Worm (Caenorhabditis elegans): ENCODE data around the gene K03A1.4.

K03A1.4 gene

ce11 chrX:7298652-7299051 is at the start of gene K03A1.4:
TSS of gene K03A1.4 (minus strand) at chrX:7298752.
- TF ChIP-seq elt-1 (tag; optimal IDR thresholded peaks at IDR 0.05; ENCODE audit: borderline replicate concordance, insufficient read depth) (no peak), mab-5 (tag; optimal IDR thresholded peaks at IDR 0.05) (no peak), ceh-43 (GFP tag; optimal IDR thresholded peaks at IDR 0.05) (no peak), M03D4.4 (tag; optimal IDR thresholded peaks at IDR 0.05) (no peak), nhr-28 (tag; optimal IDR thresholded peaks at IDR 0.05) (no peak), unc-39 (tag; optimal IDR thresholded peaks at IDR 0.05) (no peak), flh-1 (GFP tag; optimal IDR thresholded peaks at IDR 0.05) (no peak), ztf-11 (tag; optimal IDR thresholded peaks at IDR 0.05) (no peak), zip-8 (tag; optimal IDR thresholded peaks at IDR 0.05) (no peak), snpc-4 (tag; optimal IDR thresholded peaks at IDR 0.05) (no peak), sptf-1 (tag; optimal IDR thresholded peaks at IDR 0.05) (no peak), mep-1 (tag; optimal IDR thresholded peaks at IDR 0.05) (no peak), ceh-39 (tag; optimal IDR thresholded peaks at IDR 0.05) (no peak), tbx-8 (GFP tag; optimal IDR thresholded peaks at IDR 0.05) (no peak), drap-1 (GFP tag; optimal IDR thresholded peaks at IDR 0.05) (no peak), cnd-1 (tag; optimal IDR thresholded peaks at IDR 0.05) (no peak), nhr-237 (tag; optimal IDR thresholded peaks at IDR 0.05) (no peak), nhr-2 (tag; optimal IDR thresholded peaks at IDR 0.05) (no peak)

- no peak for TF ChIP-seq tbx-8 (GFP tag; optimal IDR thresholded peaks at IDR 0.05)
- no peak for TF ChIP-seq nhr-28 (tag; optimal IDR thresholded peaks at IDR 0.05)
- TF ChIP-seq ztf-11 (tag; optimal IDR thresholded peaks at IDR 0.05), result no peak
- TF ChIP-seq nhr-12 (tag; optimal IDR thresholded peaks at IDR 0.05), result no peak
- no peak for TF ChIP-seq lin-32 (GFP tag; optimal IDR thresholded peaks at IDR 0.05)
- no peak for TF ChIP-seq ceh-83 (GFP tag; optimal IDR thresholded peaks at IDR 0.05)
- no peak for TF ChIP-seq elt-1 (tag; optimal IDR thresholded peaks at IDR 0.05; ENCODE audit: borderline replicate concordance, insufficient read depth)
- no peak for TF ChIP-seq elt-3 (tag; optimal IDR thresholded peaks at IDR 0.05)
- no peak for TF ChIP-seq ces-1 (GFP tag; optimal IDR thresholded peaks at IDR 0.05)
- no peak for TF ChIP-seq pha-4 (tag; optimal IDR thresholded peaks at IDR 0.05)
- no peak for TF ChIP-seq zip-8 (tag; optimal IDR thresholded peaks at IDR 0.05)
- no peak for TF ChIP-seq lsy-2 (tag; optimal IDR thresholded peaks at IDR 0.05)
- no peak for TF ChIP-seq M03D4.4 (tag; optimal IDR thresholded peaks at IDR 0.05)
- no peak for TF ChIP-seq hlh-1 (tag; optimal IDR thresholded peaks at IDR 0.05)
- TF ChIP-seq nhr-237 (tag; optimal IDR thresholded peaks at IDR 0.05), result no peak
- no peak for TF ChIP-seq flh-1 (GFP tag; optimal IDR thresholded peaks at IDR 0.05)
Observed at ce11 chrX:7343747-7344146, 45.2 kb upstream of the K03A1.4 start, which contains the start of gene C07D8.5. TSS of gene C07D8.5 (plus strand) at chrX:7344047.

ce11 chrX:7343218-7343617 is 44.7 kb upstream of the K03A1.4 start:
- TF ChIP-seq ceh-39 (tag; optimal IDR thresholded peaks at IDR 0.05), result no peak
- no peak for TF ChIP-seq bed-3 (GFP tag; optimal IDR thresholded peaks at IDR 0.05)
- TF ChIP-seq elt-1 (tag; optimal IDR thresholded peaks at IDR 0.05; ENCODE audit: borderline replicate concordance, insufficient read depth), result no peak
- no peak for TF ChIP-seq nhr-237 (tag; optimal IDR thresholded peaks at IDR 0.05)
- no peak for TF ChIP-seq ces-1 (GFP tag; optimal IDR thresholded peaks at IDR 0.05)
- no peak for TF ChIP-seq blmp-1 (tag; optimal IDR thresholded peaks at IDR 0.05)
- no peak for TF ChIP-seq mep-1 (tag; optimal IDR thresholded peaks at IDR 0.05)
- TF ChIP-seq ham-2 (GFP tag; optimal IDR thresholded peaks at IDR 0.05), result no peak
- TF ChIP-seq nhr-12 (tag; optimal IDR thresholded peaks at IDR 0.05), result no peak
- TF ChIP-seq pha-4 (tag; optimal IDR thresholded peaks at IDR 0.05), result no peak
- no peak for TF ChIP-seq drap-1 (GFP tag; optimal IDR thresholded peaks at IDR 0.05)
- TF ChIP-seq tbx-8 (GFP tag; optimal IDR thresholded peaks at IDR 0.05), result no peak
- no peak for TF ChIP-seq ceh-83 (GFP tag; optimal IDR thresholded peaks at IDR 0.05)
- TF ChIP-seq mab-5 (tag; optimal IDR thresholded peaks at IDR 0.05), result no peak
- TF ChIP-seq nhr-2 (tag; optimal IDR thresholded peaks at IDR 0.05), result no peak
- no peak for TF ChIP-seq nhr-76 (tag; optimal IDR thresholded peaks at IDR 0.05)
- TF ChIP-seq M03D4.4 (tag; optimal IDR thresholded peaks at IDR 0.05), result no peak
- TF ChIP-seq zip-8 (tag; optimal IDR thresholded peaks at IDR 0.05), result no peak
- no peak for TF ChIP-seq unc-39 (tag; optimal IDR thresholded peaks at IDR 0.05)

ce11 chrX:7340915-7341559 is 42.5 kb upstream of the K03A1.4 start, which contains the start of gene C07D8.6:
TSS of gene C07D8.6 (plus strand) at chrX:7341509.
- peak; percentile 62 for TF ChIP-seq hlh-1 (tag; optimal IDR thresholded peaks at IDR 0.05)
- peak; percentile 24 for TF ChIP-seq unc-62 (GFP tag; optimal IDR thresholded peaks at IDR 0.05)
- TF ChIP-seq ztf-11 (tag; optimal IDR thresholded peaks at IDR 0.05), result no peak
- TF ChIP-seq nhr-2 (tag; optimal IDR thresholded peaks at IDR 0.05), result no peak
- TF ChIP-seq unc-120 (tag; optimal IDR thresholded peaks at IDR 0.05; ENCODE audit: poor library complexity, severe bottlenecking), result peak; percentile 1
- TF ChIP-seq elt-1 (tag; optimal IDR thresholded peaks at IDR 0.05; ENCODE audit: borderline replicate concordance, insufficient read depth), result no peak
- TF ChIP-seq nhr-76 (tag; optimal IDR thresholded peaks at IDR 0.05), result no peak
- TF ChIP-seq ceh-43 (GFP tag; optimal IDR thresholded peaks at IDR 0.05), result no peak
